Fruit fly (Drosophila melanogaster) whole organism, pupa: Measurements from ENCODE around the gene CG4462.

Experiments used
- CG10348 ChIP-seq: fragments of 200-800 bp; sonication (Bioruptor generic); IDR thresholded peaks from 2 replicates; pipeline ENCODE4 v1.3.6; 2022; ENCODE audit warnings: missing biosample characterization, missing genetic modification characterization
- CG12605 ChIP-seq: fragments of 200-800 bp; sonication (Bioruptor generic); IDR thresholded peaks from 2 replicates; pipeline ENCODE4 v1.3.6; 2022; ENCODE audit warnings: missing biosample characterization, missing genetic modification characterization
- CG13204 ChIP-seq: fragments of 200-800 bp; sonication (Bioruptor generic); optimal IDR thresholded peaks from 2 replicates; lab custom pipeline; 2018; ENCODE audit warnings: missing biosample characterization, mild to moderate bottlenecking, missing genetic modification characterization, moderate library complexity
- CG14655 ChIP-seq: fragments of 200-800 bp; sonication (Bioruptor generic); optimal IDR thresholded peaks from 3 replicates; lab custom pipeline; 2017; ENCODE audit warnings: mild to moderate bottlenecking, missing biosample characterization, missing genetic modification reagents, missing genetic modification characterization
- CG15710 ChIP-seq: fragments of 200-800 bp; sonication (Bioruptor generic); optimal IDR thresholded peaks from 2 replicates; lab custom pipeline; 2018; ENCODE audit warnings: missing biosample characterization, mild to moderate bottlenecking, missing genetic modification characterization, moderate library complexity
- CG17806 ChIP-seq: fragments of 200-800 bp; sonication (Bioruptor generic); optimal IDR thresholded peaks from 2 replicates; lab custom pipeline; 2018; ENCODE audit warnings: missing biosample characterization, mild to moderate bottlenecking, missing genetic modification characterization, moderate library complexity
- CG32121 ChIP-seq: fragments of 200-800 bp; sonication (Bioruptor generic); IDR thresholded peaks from 2 replicates; pipeline ENCODE4 v1.3.6; 2022; ENCODE audit warnings: missing biosample characterization, missing genetic modification characterization
- CG34367 ChIP-seq: fragments of 200-800 bp; sonication (Bioruptor generic); optimal IDR thresholded peaks from 2 replicates; lab custom pipeline; 2018; ENCODE audit warnings: missing biosample characterization, mild to moderate bottlenecking, missing genetic modification characterization
- CG4496 ChIP-seq: fragments of 200-800 bp; sonication (Bioruptor generic); IDR thresholded peaks from 3 replicates; pipeline ENCODE4 v1.3.6; 2022; ENCODE audit warnings: missing biosample characterization, missing genetic modification characterization
- CG8159 ChIP-seq: fragments of 200-800 bp; sonication (Bioruptor generic); optimal IDR thresholded peaks from 3 replicates; lab custom pipeline; 2018; ENCODE audit warnings: missing biosample characterization, mild to moderate bottlenecking, missing genetic modification characterization, moderate library complexity
- CG8301 ChIP-seq: fragments of 200-800 bp; sonication (Bioruptor generic); optimal IDR thresholded peaks from 2 replicates; lab custom pipeline; 2018; ENCODE audit warnings: missing biosample characterization, mild to moderate bottlenecking, missing genetic modification characterization
- CG9948 ChIP-seq: fragments of 200-800 bp; sonication (Bioruptor generic); optimal IDR thresholded peaks from 2 replicates; lab custom pipeline; 2018; ENCODE audit warnings: missing biosample characterization, mild to moderate bottlenecking, missing genetic modification characterization, moderate library complexity
- D1 ChIP-seq: fragments of 200-800 bp; sonication (Bioruptor generic); optimal IDR thresholded peaks from 2 replicates; lab custom pipeline; 2018; ENCODE audit warnings: missing biosample characterization, mild to moderate bottlenecking, missing genetic modification characterization, moderate library complexity
- EcR ChIP-seq: fragments of 200-800 bp; sonication (Bioruptor generic); optimal IDR thresholded peaks from 3 replicates; lab custom pipeline; 2019; ENCODE audit warnings: missing biosample characterization, missing genetic modification characterization, mild to moderate bottlenecking, moderate library complexity, missing genetic modification reagents
- Ets98B ChIP-seq: fragments of 200-800 bp; sonication (Bioruptor generic); IDR thresholded peaks from 2 replicates; pipeline ENCODE4 v1.3.6; 2022; ENCODE audit warnings: missing biosample characterization, missing genetic modification characterization
- Pif1A ChIP-seq: fragments of 200-800 bp; sonication (Bioruptor generic); optimal IDR thresholded peaks from 3 replicates; lab custom pipeline; 2016; ENCODE audit warnings: missing biosample characterization, missing genetic modification characterization
- Pif1B ChIP-seq: fragments of 200-800 bp; sonication (Bioruptor generic); optimal IDR thresholded peaks from 3 replicates; lab custom pipeline; 2016; ENCODE audit warnings: missing biosample characterization, missing genetic modification characterization
- Snoo ChIP-seq: fragments of 200-800 bp; sonication (Bioruptor generic); optimal IDR thresholded peaks from 3 replicates; lab custom pipeline; 2017; ENCODE audit warnings: missing biosample characterization, mild to moderate bottlenecking, missing genetic modification characterization, inconsistent platforms
- fd96Ca ChIP-seq: fragments of 200-800 bp; sonication (Bioruptor generic); IDR thresholded peaks from 3 replicates; pipeline ENCODE4 v1.3.6; 2022; ENCODE audit warnings: missing biosample characterization, missing genetic modification characterization
- gl ChIP-seq: fragments of 200-800 bp; sonication (Bioruptor generic); optimal IDR thresholded peaks from 2 replicates; lab custom pipeline; 2018; ENCODE audit warnings: missing biosample characterization, mild to moderate bottlenecking, missing genetic modification characterization
- rn ChIP-seq: fragments of 200-800 bp; sonication (Bioruptor generic); IDR thresholded peaks from 2 replicates; pipeline ENCODE4 v1.3.6; 2022; ENCODE audit warnings: missing biosample characterization, missing genetic modification characterization

The CG4462 gene

dm6 chr3R:19917739-19918138 lies 7.4 kb downstream of the CG4462 start, which contains the start of gene CG4465:
TSS of gene CG4465 (minus strand) at chr3R:19917839.
- TF ChIP-seq Snoo (tag; lab: Kevin White, UChicago) (no peak), CG10348 (GFP tag; lab: Robert Waterston, UW) (no peak), CG13204 (GFP tag; lab: Kevin White, UChicago) (no peak), CG4496 (GFP tag; lab: Robert Waterston, UW) (no peak), CG12605 (no peak), CG15710 (no peak), CG8301 (tag; lab: Kevin White, UChicago) (no peak), Pif1A (no peak), D1 (tag; lab: Kevin White, UChicago) (no peak), CG34367 (no peak), CG9948 (tag; lab: Kevin White, UChicago) (no peak), CG32121 (GFP tag; lab: Robert Waterston, UW) (no peak), CG14655 (GFP tag; lab: Kevin White, UChicago) (no peak), CG8159 (tag; lab: Kevin White, UChicago) (no peak), EcR (GFP tag; lab: Kevin White, UChicago) (no peak), Pif1B (GFP tag; lab: Kevin White, UChicago) (no peak), CG17806 (no peak)

- TF ChIP-seq CG12605 (no peak), D1 (tag; lab: Kevin White, UChicago) (no peak), EcR (GFP tag; lab: Kevin White, UChicago) (no peak), Pif1B (GFP tag; lab: Kevin White, UChicago) (no peak), CG8301 (tag; lab: Kevin White, UChicago) (no peak), CG32121 (GFP tag; lab: Robert Waterston, UW) (no peak), CG4496 (GFP tag; lab: Robert Waterston, UW) (no peak), CG13204 (GFP tag; lab: Kevin White, UChicago) (no peak), fd96Ca (no peak), CG17806 (no peak), Ets98B (no peak), Pif1A (no peak), rn (no peak)
Measured at dm6 chr3R:19915312-19915711, 9.9 kb downstream of the CG4462 start, which contains the start of the genes Xport-A and Xport-B. TSS of gene Xport-A (minus strand) at chr3R:19915412. TSS of gene Xport-B (minus strand) at chr3R:19915412.

DNA sequence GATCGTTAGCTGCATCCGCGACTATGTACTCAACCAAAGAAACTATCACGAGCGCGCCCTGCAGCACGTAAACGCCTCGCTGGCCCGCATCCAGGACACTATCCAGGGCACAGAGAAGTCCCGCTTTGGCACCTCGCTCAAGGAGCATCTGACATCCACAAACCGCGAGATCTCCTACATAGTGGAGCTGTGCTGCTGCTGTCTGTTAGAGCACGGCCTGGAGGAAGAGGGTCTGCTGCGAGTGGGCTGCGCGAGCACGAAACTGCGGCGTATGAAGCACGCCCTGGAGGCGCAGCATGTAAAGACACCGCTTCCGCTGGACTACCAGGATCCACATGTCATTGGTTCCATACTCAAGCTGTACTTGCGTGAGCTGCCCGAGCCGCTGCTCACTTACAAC lies 14.1 kb downstream of the CG4462 start:
- TF ChIP-seq CG17806 (no peak), CG4496 (GFP tag; lab: Robert Waterston, UW) (no peak)

DNA sequence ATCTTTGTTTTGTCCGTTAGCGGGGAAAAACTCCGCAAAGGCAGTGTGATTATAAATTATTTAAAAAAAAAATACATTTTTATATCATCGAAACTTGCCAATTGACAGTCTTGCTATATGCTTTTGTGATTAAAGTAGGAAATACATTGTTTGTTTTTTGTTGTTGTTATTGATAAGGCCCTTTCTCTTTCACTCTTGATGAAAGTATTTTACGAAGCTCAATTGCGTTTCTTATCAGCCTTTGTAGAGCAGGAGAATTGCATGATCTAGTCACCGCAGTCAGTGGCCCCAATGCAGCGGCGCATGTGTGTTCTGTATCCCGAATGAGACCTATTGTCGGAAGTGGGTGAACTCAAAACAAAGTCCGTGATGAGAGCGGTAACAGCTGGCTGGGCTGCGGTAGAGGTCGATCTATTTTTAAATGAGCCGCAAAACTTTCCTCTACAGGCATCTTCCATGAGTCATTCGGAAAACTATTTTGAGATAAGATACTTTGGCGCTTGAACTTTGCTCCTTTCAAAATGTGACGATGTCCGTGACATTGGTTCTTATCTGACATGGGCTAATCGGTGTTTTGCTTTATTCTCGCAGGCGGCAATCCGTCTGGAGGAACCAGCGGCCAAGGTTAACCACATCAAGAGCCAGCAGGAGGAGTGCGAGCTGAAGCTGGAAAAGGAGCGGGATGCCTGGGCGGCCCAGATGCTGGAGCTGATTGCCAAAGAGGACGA lies 14.7 kb downstream of the CG4462 start:
- TF ChIP-seq Pif1A (peak; percentile 45), CG15710 (no peak), fd96Ca (no peak), Pif1B (GFP tag; lab: Kevin White, UChicago) (peak; percentile 40), CG9948 (tag; lab: Kevin White, UChicago) (no peak), Snoo (tag; lab: Kevin White, UChicago) (no peak), D1 (tag; lab: Kevin White, UChicago) (no peak), CG17806 (no peak), EcR (GFP tag; lab: Kevin White, UChicago) (peak; percentile 52), CG34367 (no peak), rn (no peak), gl (tag; lab: Kevin White, UChicago) (peak; percentile 36), CG32121 (GFP tag; lab: Robert Waterston, UW) (no peak), CG10348 (GFP tag; lab: Robert Waterston, UW) (no peak), CG13204 (GFP tag; lab: Kevin White, UChicago) (no peak), CG14655 (GFP tag; lab: Kevin White, UChicago) (peak; percentile 45), CG8301 (tag; lab: Kevin White, UChicago) (peak; percentile 2), Ets98B (no peak), CG12605 (no peak), CG4496 (GFP tag; lab: Robert Waterston, UW) (no peak), CG8159 (tag; lab: Kevin White, UChicago) (no peak)
- TF ChIP-seq, all 21 proteins: peak for 6

DNA sequence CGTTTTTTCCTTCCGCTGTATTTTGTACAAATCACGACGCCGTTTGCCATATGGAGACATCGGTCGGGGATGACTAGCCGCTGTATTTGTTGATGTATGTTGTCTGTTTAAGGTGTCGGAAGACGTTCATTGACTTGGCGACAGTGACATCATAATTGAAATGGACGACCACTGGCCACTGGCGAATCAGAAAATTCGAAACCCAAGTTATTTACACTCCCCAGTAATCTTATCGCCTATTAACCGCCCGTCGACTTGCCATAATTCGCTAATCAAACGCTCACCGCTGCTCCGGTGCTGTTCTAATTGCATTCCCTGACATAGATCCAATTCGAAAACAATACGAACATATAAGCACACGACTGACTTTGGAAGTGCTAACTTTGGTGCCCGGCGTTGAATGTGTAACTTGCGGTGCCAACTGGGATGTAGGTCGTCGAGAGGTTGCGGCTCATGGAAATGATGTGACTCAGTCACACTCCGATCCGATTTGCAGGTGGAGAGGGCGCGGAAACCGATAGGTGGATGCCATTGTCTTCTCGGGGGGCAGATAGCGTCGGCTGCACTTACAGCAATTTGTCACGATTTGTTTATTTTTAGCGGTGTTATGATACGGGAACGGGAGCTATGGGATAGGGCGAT lies 15.5 kb downstream of the CG4462 start:
- TF ChIP-seq Ets98B (no peak), EcR (GFP tag; lab: Kevin White, UChicago) (no peak), Snoo (tag; lab: Kevin White, UChicago) (no peak), gl (tag; lab: Kevin White, UChicago) (no peak), CG9948 (tag; lab: Kevin White, UChicago) (no peak)

dm6 chr3R:19908863-19909343 lies 16.3 kb downstream of the CG4462 start:
- peak; percentile 89 for TF ChIP-seq CG4496 (GFP tag; lab: Robert Waterston, UW)
- peak; percentile 52 for TF ChIP-seq rn
- peak; percentile 81 for TF ChIP-seq CG14655 (GFP tag; lab: Kevin White, UChicago)
- peak; percentile 75 for TF ChIP-seq CG8301 (tag; lab: Kevin White, UChicago)
- peak; percentile 77 for TF ChIP-seq CG12605
- TF ChIP-seq Ets98B = peak; percentile 90
- TF ChIP-seq CG15710 = peak; percentile 75
- peak; percentile 82 for TF ChIP-seq Snoo (tag; lab: Kevin White, UChicago)
- TF ChIP-seq CG34367 = peak; percentile 69
- peak; percentile 76 for TF ChIP-seq CG17806
- peak; percentile 49; the same call in 1 of the 2 replicates for TF ChIP-seq CG10348 (GFP tag; lab: Robert Waterston, UW)
- no peak for TF ChIP-seq gl (tag; lab: Kevin White, UChicago)
- TF ChIP-seq CG9948 (tag; lab: Kevin White, UChicago) = peak; percentile 68
- no peak for TF ChIP-seq EcR (GFP tag; lab: Kevin White, UChicago)
- TF ChIP-seq Pif1A = peak; percentile 83
- TF ChIP-seq CG8159 (tag; lab: Kevin White, UChicago) = peak; percentile 81
- no peak for TF ChIP-seq D1 (tag; lab: Kevin White, UChicago)
- TF ChIP-seq fd96Ca = peak; percentile 90
- peak; percentile 68; the same call in 1 of the 2 replicates for TF ChIP-seq CG32121 (GFP tag; lab: Robert Waterston, UW)
- TF ChIP-seq CG13204 (GFP tag; lab: Kevin White, UChicago) = peak; percentile 10
- peak; percentile 85 for TF ChIP-seq Pif1B (GFP tag; lab: Kevin White, UChicago)
